Fruit fly (Drosophila melanogaster): ENCODE data around the gene CG14043.

The CG14043 gene

dm6 chr2L:5022602-5023001 lies 51.1 kb downstream of the CG14043 start:
- TF ChIP-seq h (GFP tag; optimal IDR thresholded peaks at IDR 0.05), result no peak
- no peak for TF ChIP-seq brk (GFP tag; optimal IDR thresholded peaks at IDR 0.05)
- no peak for TF ChIP-seq br (GFP tag; optimal IDR thresholded peaks at IDR 0.05)
- TF ChIP-seq Myc (optimal IDR thresholded peaks at IDR 0.05), result no peak
- no peak for TF ChIP-seq tai (GFP tag; optimal IDR thresholded peaks at IDR 0.05)
- no peak for TF ChIP-seq Sp1 (GFP tag; optimal IDR thresholded peaks at IDR 0.05)
- no peak for TF ChIP-seq Hr78 (GFP tag; optimal IDR thresholded peaks at IDR 0.05)
- TF ChIP-seq Hr83 (GFP tag; optimal IDR thresholded peaks at IDR 0.05; ENCODE audit: poor library complexity, severe bottlenecking), result no peak
- TF ChIP-seq Vsx2 (GFP tag; optimal IDR thresholded peaks at IDR 0.05; ENCODE audit: partially characterized antibody), result no peak
- TF ChIP-seq pan (optimal IDR thresholded peaks at IDR 0.05), result no peak
- no peak for TF ChIP-seq woc (GFP tag; optimal IDR thresholded peaks at IDR 0.05)
- no peak for TF ChIP-seq Dfd (GFP tag; optimal IDR thresholded peaks at IDR 0.05)
- TF ChIP-seq psq (GFP tag; optimal IDR thresholded peaks at IDR 0.05), result no peak
- TF ChIP-seq usp (GFP tag; optimal IDR thresholded peaks at IDR 0.05), result no peak
- TF ChIP-seq lola (GFP tag; optimal IDR thresholded peaks at IDR 0.05), result no peak
- no peak for TF ChIP-seq sage (GFP tag; optimal IDR thresholded peaks at IDR 0.05)
- no peak for TF ChIP-seq foxo (GFP tag; optimal IDR thresholded peaks at IDR 0.05)
- no peak for TF ChIP-seq Hnf4 (GFP tag; optimal IDR thresholded peaks at IDR 0.05)
- no peak for TF ChIP-seq rgr (GFP tag; optimal IDR thresholded peaks at IDR 0.05)
- no peak for TF ChIP-seq dmrt93B (GFP tag; optimal IDR thresholded peaks at IDR 0.05)
